Fruit fly (Drosophila melanogaster) whole organism, pupa: ENCODE results near the gene Srg3.

Experiments used
- CG10348 ChIP-seq: fragments of 200-800 bp; sonication (Bioruptor generic); IDR thresholded peaks from 2 replicates; pipeline ENCODE4 v1.3.6; 2022; ENCODE audit warnings: missing biosample characterization, missing genetic modification characterization
- Pif1A ChIP-seq: fragments of 200-800 bp; sonication (Bioruptor generic); optimal IDR thresholded peaks from 3 replicates; lab custom pipeline; 2016; ENCODE audit warnings: missing biosample characterization, missing genetic modification characterization
- Pif1B ChIP-seq: fragments of 200-800 bp; sonication (Bioruptor generic); optimal IDR thresholded peaks from 3 replicates; lab custom pipeline; 2016; ENCODE audit warnings: missing biosample characterization, missing genetic modification characterization

dm6 chr3L:9455819-9456388, 12.9 kb downstream of the Srg3 start, which contains the start of the genes phol and CG3552:
- TF ChIP-seq CG10348 (GFP tag; lab: Robert Waterston, UW) (no peak), Pif1B (no peak), Pif1A (GFP tag; lab: Kevin White, UChicago) (no peak)
